Fruit fly (Drosophila melanogaster) whole organism, embryonic: ENCODE measurements around the gene dsx.
A peak's percentile ranks its signal among the peaks of the same experiment; 100 is the strongest.

Experiments used
- ATbp ChIP-seq: fragments of 200-800 bp; sonication (Bioruptor generic); optimal IDR thresholded peaks from 2 replicates; lab custom pipeline; 2017; ENCODE audit warnings: missing biosample characterization, mild to moderate bottlenecking, missing genetic modification characterization, missing genetic modification reagents
- Blimp-1 ChIP-seq: fragments of 200-800 bp; sonication (Bioruptor generic); optimal IDR thresholded peaks from 3 replicates; lab custom pipeline; 2018; ENCODE audit warnings: missing biosample characterization, missing genetic modification characterization, mild to moderate bottlenecking, moderate library complexity, missing genetic modification reagents
- CG11247 ChIP-seq: fragments of 200-800 bp; sonication (Bioruptor generic); IDR thresholded peaks from 2 replicates; pipeline ENCODE4 v1.3.6; 2022; ENCODE audit warnings: missing biosample characterization, missing genetic modification characterization
- CG11560 ChIP-seq: fragments of 200-800 bp; sonication (Bioruptor generic); IDR thresholded peaks from 3 replicates; pipeline ENCODE4 v1.3.6; 2022; ENCODE audit warnings: missing biosample characterization, missing genetic modification characterization
- CG15514 ChIP-seq: fragments of 200-800 bp; sonication (Bioruptor generic); optimal IDR thresholded peaks from 3 replicates; lab custom pipeline; 2017; ENCODE audit warnings: missing biosample characterization, missing genetic modification characterization, mild to moderate bottlenecking, moderate library complexity, missing genetic modification reagents
- CG16813 ChIP-seq: fragments of 200-800 bp; sonication (Bioruptor generic); IDR thresholded peaks from 3 replicates; pipeline ENCODE4 v1.3.6; 2022; ENCODE audit warnings: missing biosample characterization, missing genetic modification characterization; ENCODE audit not compliant: partially characterized antibody
- CG2678 ChIP-seq: fragments of 200-800 bp; sonication (Bioruptor generic); optimal IDR thresholded peaks from 3 replicates; lab custom pipeline; 2019; ENCODE audit warnings: missing biosample characterization, mild to moderate bottlenecking, missing genetic modification characterization, moderate library complexity
- CG2889 ChIP-seq: fragments of 200-800 bp; sonication (Bioruptor generic); IDR thresholded peaks from 3 replicates; pipeline ENCODE4 v1.3.6; 2022; ENCODE audit warnings: missing biosample characterization, missing genetic modification characterization
- CG34422 ChIP-seq: fragments of 200-800 bp; sonication (Bioruptor generic); IDR thresholded peaks from 3 replicates; pipeline ENCODE4 v1.3.6; 2022; ENCODE audit warnings: missing biosample characterization, missing genetic modification characterization
- CG4282 ChIP-seq: fragments of 200-800 bp; sonication (Bioruptor generic); optimal IDR thresholded peaks from 2 replicates; lab custom pipeline; 2016; ENCODE audit warnings: missing biosample characterization, missing genetic modification characterization
- CG5180 ChIP-seq: fragments of 200-800 bp; sonication (Bioruptor generic); optimal IDR thresholded peaks from 3 replicates; lab custom pipeline; 2017; ENCODE audit warnings: missing biosample characterization, missing genetic modification characterization, mild to moderate bottlenecking, moderate library complexity, missing genetic modification reagents
- CG6254 ChIP-seq: fragments of 200-800 bp; sonication (Bioruptor generic); optimal IDR thresholded peaks from 3 replicates; lab custom pipeline; 2017; ENCODE audit warnings: mild to moderate bottlenecking, missing biosample characterization, missing genetic modification reagents, missing genetic modification characterization
- CG6272 ChIP-seq: fragments of 200-800 bp; sonication (Bioruptor generic); IDR thresholded peaks from 2 replicates; pipeline ENCODE4 v1.3.6; 2022; ENCODE audit warnings: missing biosample characterization, missing genetic modification characterization
- CG7928 ChIP-seq: fragments of 200-800 bp; sonication (Bioruptor generic); optimal IDR thresholded peaks from 2 replicates; lab custom pipeline; 2017; ENCODE audit warnings: missing biosample characterization, mild to moderate bottlenecking, missing genetic modification characterization
- CG8089 ChIP-seq: fragments of 200-800 bp; sonication (Bioruptor generic); optimal IDR thresholded peaks from 3 replicates; lab custom pipeline; 2016; ENCODE audit warnings: missing biosample characterization, missing genetic modification characterization
- CG8478 ChIP-seq: fragments of >200 bp; optimal IDR thresholded peaks from 2 replicates; lab custom pipeline; 2018
- CG9437 ChIP-seq: fragments of 200-800 bp; sonication (Bioruptor generic); optimal IDR thresholded peaks from 2 replicates; lab custom pipeline; 2018; ENCODE audit warnings: missing biosample characterization, mild to moderate bottlenecking, missing genetic modification characterization
- CHES-1-like ChIP-seq: fragments of 200-800 bp; sonication (Bioruptor generic); optimal IDR thresholded peaks from 2 replicates; lab custom pipeline; 2016; ENCODE audit warnings: missing biosample characterization, missing genetic modification characterization
- D19A ChIP-seq: fragments of 200-800 bp; optimal IDR thresholded peaks from 3 replicates; lab custom pipeline; 2019; ENCODE audit warnings: missing biosample characterization, mild to moderate bottlenecking, missing genetic modification characterization, moderate library complexity
- E2f1 ChIP-seq: fragments of 200-800 bp; sonication (Bioruptor generic); IDR thresholded peaks from 2 replicates; pipeline ENCODE4 v1.3.6; 2022; ENCODE audit warnings: missing biosample characterization, missing genetic modification characterization
- Fer2 ChIP-seq: fragments of 200-800 bp; sonication (Bioruptor generic); optimal IDR thresholded peaks from 2 replicates; lab custom pipeline; 2018; ENCODE audit warnings: missing biosample characterization, mild to moderate bottlenecking, missing genetic modification characterization, moderate library complexity
- Hr3 ChIP-seq: fragments of 200-800 bp; sonication (Bioruptor generic); optimal IDR thresholded peaks from 3 replicates; lab custom pipeline; 2016; ENCODE audit warnings: missing biosample characterization, missing genetic modification characterization
- Jarid2 ChIP-seq: fragments of 200-800 bp; sonication (Bioruptor generic); optimal IDR thresholded peaks from 3 replicates; lab custom pipeline; 2017; ENCODE audit warnings: mild to moderate bottlenecking, missing biosample characterization, missing genetic modification reagents, missing genetic modification characterization
- NC2β ChIP-seq: fragments of 200-800 bp; sonication (Bioruptor generic); optimal IDR thresholded peaks from 2 replicates; lab custom pipeline; 2016; ENCODE audit warnings: missing biosample characterization, missing genetic modification characterization
- Oaz ChIP-seq: fragments of 200-800 bp; sonication (Bioruptor generic); IDR thresholded peaks from 2 replicates; pipeline ENCODE4 v1.3.6; 2022; ENCODE audit warnings: missing biosample characterization, missing genetic modification characterization
- Rfx ChIP-seq: fragments of 200-800 bp; sonication (Bioruptor generic); IDR thresholded peaks from 2 replicates; pipeline ENCODE4 v1.3.6; 2022; ENCODE audit warnings: missing biosample characterization, missing genetic modification characterization
- Sry-β ChIP-seq: fragments of 200-800 bp; sonication (Bioruptor generic); optimal IDR thresholded peaks from 2 replicates; lab custom pipeline; 2018; ENCODE audit warnings: missing biosample characterization, mild to moderate bottlenecking, missing genetic modification characterization, moderate library complexity
- YL-1 ChIP-seq: fragments of 200-800 bp; sonication (Bioruptor generic); optimal IDR thresholded peaks from 3 replicates; lab custom pipeline; 2017; ENCODE audit warnings: missing biosample characterization, mild to moderate bottlenecking, missing genetic modification characterization
- cato ChIP-seq: fragments of 200-800 bp; sonication (Bioruptor generic); optimal IDR thresholded peaks from 2 replicates; lab custom pipeline; 2016; ENCODE audit warnings: missing biosample characterization, missing genetic modification characterization, borderline replicate concordance
- caup ChIP-seq: fragments of 200-800 bp; sonication (Bioruptor generic); optimal IDR thresholded peaks from 3 replicates; lab custom pipeline; 2017; ENCODE audit warnings: missing biosample characterization, mild to moderate bottlenecking, missing genetic modification characterization, moderate library complexity; ENCODE audit not compliant: severe bottlenecking
- da ChIP-seq: fragments of 200-800 bp; sonication (Bioruptor generic); optimal IDR thresholded peaks from 2 replicates; lab custom pipeline; 2016; ENCODE audit warnings: missing biosample characterization, missing genetic modification characterization
- dati ChIP-seq: fragments of 200-800 bp; sonication (Bioruptor generic); IDR thresholded peaks from 2 replicates; pipeline ENCODE4 v1.3.6; 2022; ENCODE audit warnings: missing biosample characterization, missing genetic modification characterization
- ems ChIP-seq: fragments of 200-800 bp; sonication (Bioruptor generic); optimal IDR thresholded peaks from 3 replicates; lab custom pipeline; 2016; ENCODE audit warnings: missing biosample characterization, missing genetic modification characterization
- fd102C ChIP-seq: fragments of 200-800 bp; sonication (Bioruptor generic); optimal IDR thresholded peaks from 2 replicates; lab custom pipeline; 2018; ENCODE audit warnings: missing biosample characterization, mild to moderate bottlenecking, missing genetic modification characterization, moderate library complexity
- grau ChIP-seq: fragments of 200-800 bp; optimal IDR thresholded peaks from 3 replicates; lab custom pipeline; 2019; ENCODE audit warnings: missing biosample characterization, mild to moderate bottlenecking, missing genetic modification characterization, moderate library complexity
- gsb ChIP-seq: fragments of 200-800 bp; sonication (Bioruptor generic); IDR thresholded peaks from 2 replicates; pipeline ENCODE4 v1.3.6; 2022; ENCODE audit warnings: missing biosample characterization, missing genetic modification characterization
- kah ChIP-seq: fragments of 200-800 bp; sonication (Bioruptor generic); optimal IDR thresholded peaks from 2 replicates; lab custom pipeline; 2018; ENCODE audit warnings: missing biosample characterization, mild to moderate bottlenecking, missing genetic modification characterization
- lilli ChIP-seq: fragments of 200-800 bp; sonication (Bioruptor generic); optimal IDR thresholded peaks from 3 replicates; lab custom pipeline; 2016; ENCODE audit warnings: missing biosample characterization, missing genetic modification characterization
- luna ChIP-seq: fragments of 200-800 bp; sonication (Bioruptor generic); optimal IDR thresholded peaks from 2 replicates; lab custom pipeline; 2016; ENCODE audit warnings: missing biosample characterization, missing genetic modification characterization
- nerfin-1 ChIP-seq: fragments of 200-800 bp; sonication (Bioruptor generic); optimal IDR thresholded peaks from 3 replicates; lab custom pipeline; 2019; ENCODE audit warnings: missing biosample characterization, mild to moderate bottlenecking, missing genetic modification characterization, moderate library complexity
- oc ChIP-seq: fragments of 200-800 bp; sonication (Bioruptor generic); optimal IDR thresholded peaks from 2 replicates; lab custom pipeline; 2018; ENCODE audit warnings: missing biosample characterization, mild to moderate bottlenecking, missing genetic modification characterization, moderate library complexity
- pfk ChIP-seq: fragments of 200-800 bp; sonication (Bioruptor generic); optimal IDR thresholded peaks from 2 replicates; lab custom pipeline; 2018; ENCODE audit warnings: missing biosample characterization, mild to moderate bottlenecking, missing genetic modification characterization, moderate library complexity
- pros ChIP-seq: fragments of 200-800 bp; sonication (Bioruptor generic); optimal IDR thresholded peaks from 3 replicates; lab custom pipeline; 2019; ENCODE audit warnings: missing biosample characterization, mild to moderate bottlenecking, missing genetic modification characterization, moderate library complexity
- pzg ChIP-seq: fragments of 200-800 bp; sonication (Bioruptor generic); optimal IDR thresholded peaks from 3 replicates; lab custom pipeline; 2018; ENCODE audit warnings: missing biosample characterization, mild to moderate bottlenecking, missing genetic modification characterization, moderate library complexity
- sna ChIP-seq: fragments of 200-800 bp; sonication (Bioruptor generic); IDR thresholded peaks from 2 replicates; pipeline ENCODE4 v1.3.6; 2022; ENCODE audit warnings: missing biosample characterization, missing genetic modification characterization; ENCODE audit not compliant: partially characterized antibody
- vvl ChIP-seq: fragments of 200-800 bp; sonication (Bioruptor generic); IDR thresholded peaks from 2 replicates; pipeline ENCODE4 v1.3.6; 2022; ENCODE audit warnings: missing biosample characterization, missing genetic modification characterization
- wek ChIP-seq: fragments of 200-800 bp; sonication (Bioruptor generic); optimal IDR thresholded peaks from 3 replicates; lab custom pipeline; 2018; ENCODE audit warnings: missing biosample characterization, mild to moderate bottlenecking, missing genetic modification characterization, moderate library complexity
- yki ChIP-seq: fragments of >200 bp; optimal IDR thresholded peaks from 3 replicates; lab custom pipeline; 2018
- z ChIP-seq: fragments of 200-800 bp; sonication (Bioruptor generic); IDR thresholded peaks from 3 replicates; pipeline ENCODE4 v1.3.6; 2022; ENCODE audit warnings: missing biosample characterization, missing genetic modification characterization
- zfh1 ChIP-seq: fragments of 200-800 bp; sonication (Bioruptor generic); IDR thresholded peaks from 3 replicates; pipeline ENCODE4 v1.3.6; 2022; ENCODE audit warnings: missing biosample characterization, missing genetic modification characterization

The dsx gene

dm6 chr3R:8001074-8001669 lies 34.0 kb upstream of the dsx start, which contains the start of the genes Kmn2 and CG2698 (continued):
- peak; percentile 88 for TF ChIP-seq nerfin-1 (tag; lab: Kevin White, UChicago)
- no peak for TF ChIP-seq pfk
- peak; percentile 92 for TF ChIP-seq Blimp-1 (GFP tag; lab: Kevin White, UChicago)
- peak; percentile 82 for TF ChIP-seq kah (GFP tag; lab: Kevin White, UChicago)
- TF ChIP-seq lilli (GFP tag; lab: Kevin White, UChicago), result peak; percentile 96
- TF ChIP-seq fd102C (GFP tag; lab: Kevin White, UChicago), result peak; percentile 72
- TF ChIP-seq CG4282 (GFP tag; lab: Kevin White, UChicago), result no peak
- peak; percentile 98 for TF ChIP-seq Hr3 (GFP tag; lab: Kevin White, UChicago)
- TF ChIP-seq CG8089 (GFP tag; lab: Kevin White, UChicago), result peak; percentile 38
- peak; percentile 98 for TF ChIP-seq Rfx (GFP tag; lab: Robert Waterston, UW)
- TF ChIP-seq da (GFP tag; lab: Kevin White, UChicago), result peak; percentile 48
- peak; percentile 78 for TF ChIP-seq CG5180
- peak; percentile 69; the same call in 2 of the 3 replicates for TF ChIP-seq z
- TF ChIP-seq CG34422 (GFP tag; lab: Robert Waterston, UW), result peak; percentile 98
- TF ChIP-seq ems (GFP tag; lab: Kevin White, UChicago), result peak; percentile 84
- peak; percentile 94 for TF ChIP-seq YL-1 (GFP tag; lab: Kevin White, UChicago)
- peak; percentile 96 for TF ChIP-seq CG2678 (tag; lab: Kevin White, UChicago)
- TF ChIP-seq CG6272, result peak; percentile 97
- no peak for TF ChIP-seq Jarid2 (GFP tag; lab: Kevin White, UChicago)
- peak; percentile 98 for TF ChIP-seq E2f1 (GFP tag; lab: Robert Waterston, UW)
- peak; percentile 99 for TF ChIP-seq vvl
- peak; percentile 93 for TF ChIP-seq Fer2 (tag; lab: Kevin White, UChicago)
- TF ChIP-seq NC2β, result peak; percentile 82
- peak; percentile 94 for TF ChIP-seq Oaz (GFP tag; lab: Robert Waterston, UW)
- peak; percentile 96 for TF ChIP-seq caup (GFP tag; lab: Kevin White, UChicago)
- TF ChIP-seq CG7928 (GFP tag; lab: Kevin White, UChicago), result peak; percentile 86
- TF ChIP-seq yki (lab: Kevin White, UChicago), result no peak
- TF ChIP-seq dati, result peak; percentile 86
- peak; percentile 92 for TF ChIP-seq CG6254 (GFP tag; lab: Kevin White, UChicago)
- peak; percentile 98 for TF ChIP-seq CG11247 (GFP tag; lab: Robert Waterston, UW)
- TF ChIP-seq wek (GFP tag; lab: Kevin White, UChicago), result peak; percentile 44
- peak; percentile 100 for TF ChIP-seq grau (tag; lab: Kevin White, UChicago)
- TF ChIP-seq zfh1 (GFP tag; lab: Robert Waterston, UW), result peak; percentile 98
- TF ChIP-seq gsb (GFP tag; lab: Robert Waterston, UW), result peak; percentile 93
- TF ChIP-seq sna (GFP tag; lab: Robert Waterston, UW), result peak; percentile 43; the same call in 1 of the 2 replicates
- peak; percentile 12 for TF ChIP-seq pros
- TF ChIP-seq CG2889 (GFP tag; lab: Robert Waterston, UW), result peak; percentile 97
- TF ChIP-seq ATbp (GFP tag; lab: Kevin White, UChicago), result peak; percentile 94
- TF ChIP-seq pzg (GFP tag; lab: Kevin White, UChicago), result peak; percentile 62
- TF ChIP-seq cato, result peak; percentile 91
- peak; percentile 40 for TF ChIP-seq Sry-β
- TF ChIP-seq luna (GFP tag; lab: Kevin White, UChicago), result no peak
- TF ChIP-seq CG15514 (GFP tag; lab: Kevin White, UChicago), result peak; percentile 90
- TF ChIP-seq CG16813 (GFP tag; lab: Robert Waterston, UW), result peak; percentile 40; the same call in 2 of the 3 replicates
- TF ChIP-seq CG9437 (GFP tag; lab: Kevin White, UChicago), result peak; percentile 96
- TF ChIP-seq CHES-1-like (GFP tag; lab: Kevin White, UChicago), result peak; percentile 64
- peak; percentile 94 for TF ChIP-seq oc (tag; lab: Kevin White, UChicago)
- TF ChIP-seq CG8478 (lab: Kevin White, UChicago), result no peak
- TF ChIP-seq CG11560 (tag; lab: Robert Waterston, UW), result peak; percentile 92
- peak; percentile 90 for TF ChIP-seq D19A (tag; lab: Kevin White, UChicago)
